Worm (Caenorhabditis elegans) whole organism, mixed stage, embryonic: ENCODE data around the gene C18E9.8.

Experiments used
- ces-1 ChIP-seq: fragments of 150-350 bp; optimal IDR thresholded peaks from 2 replicates; lab custom pipeline; 2014; ENCODE audit warnings: missing biosample characterization, missing genetic modification reagents, missing genetic modification characterization
- elt-1 ChIP-seq: sonication (generic microtip); optimal IDR thresholded peaks from 2 replicates; lab custom pipeline; 2017; ENCODE audit warnings: missing genetic modification characterization, mild to moderate bottlenecking, missing compliant biosample characterization, antibody characterized with exemption, moderate library complexity, borderline replicate concordance; ENCODE audit not compliant: insufficient read depth
- hlh-1 ChIP-seq: fragments of 150-350 bp; optimal IDR thresholded peaks from 2 replicates; lab custom pipeline; 2014; ENCODE audit warnings: missing biosample characterization, missing genetic modification reagents, missing genetic modification characterization
- lsy-2 ChIP-seq: fragments of 150-350 bp; optimal IDR thresholded peaks from 2 replicates; lab custom pipeline; 2014; ENCODE audit warnings: missing biosample characterization, missing genetic modification characterization
- mab-5 ChIP-seq: fragments of 150-350 bp; optimal IDR thresholded peaks from 2 replicates; lab custom pipeline; 2014; ENCODE audit warnings: missing biosample characterization, missing genetic modification characterization
- mls-2 ChIP-seq: sonication (generic microtip); optimal IDR thresholded peaks from 2 replicates; lab custom pipeline; 2016; ENCODE audit warnings: mild to moderate bottlenecking, missing genetic modification characterization, moderate library complexity, missing compliant biosample characterization
- nhr-12 ChIP-seq: fragments of 150-350 bp; optimal IDR thresholded peaks from 2 replicates; lab custom pipeline; 2014; ENCODE audit warnings: missing biosample characterization, missing genetic modification characterization
- nhr-28 ChIP-seq: fragments of 150-350 bp; optimal IDR thresholded peaks from 2 replicates; lab custom pipeline; 2014; ENCODE audit warnings: missing biosample characterization, missing genetic modification characterization
- pha-4 ChIP-seq: fragments of 150-350 bp; optimal IDR thresholded peaks from 2 replicates; lab custom pipeline; 2018; ENCODE audit warnings: missing biosample characterization, missing genetic modification reagents, missing genetic modification characterization
- sem-2 ChIP-seq: fragments of 200-800 bp; sonication (Bioruptor generic); optimal IDR thresholded peaks from 2 replicates; lab custom pipeline; 2018; ENCODE audit warnings: mild to moderate bottlenecking, missing genetic modification characterization, missing compliant biosample characterization
- snpc-4 ChIP-seq: fragments of 150-350 bp; optimal IDR thresholded peaks from 2 replicates; lab custom pipeline; 2014; ENCODE audit warnings: missing biosample characterization, missing genetic modification characterization
- unc-120 ChIP-seq: sonication (generic microtip); optimal IDR thresholded peaks from 2 replicates; lab custom pipeline; 2017; ENCODE audit warnings: missing genetic modification characterization, missing compliant biosample characterization; ENCODE audit not compliant: poor library complexity, severe bottlenecking
- unc-62 ChIP-seq: fragments of 150-350 bp; optimal IDR thresholded peaks from 2 replicates; lab custom pipeline; 2014; ENCODE audit warnings: missing biosample characterization, missing genetic modification reagents, missing genetic modification characterization
- ztf-11 ChIP-seq: fragments of 150-350 bp; optimal IDR thresholded peaks from 2 replicates; lab custom pipeline; 2014; ENCODE audit warnings: missing biosample characterization, missing genetic modification characterization

DNA sequence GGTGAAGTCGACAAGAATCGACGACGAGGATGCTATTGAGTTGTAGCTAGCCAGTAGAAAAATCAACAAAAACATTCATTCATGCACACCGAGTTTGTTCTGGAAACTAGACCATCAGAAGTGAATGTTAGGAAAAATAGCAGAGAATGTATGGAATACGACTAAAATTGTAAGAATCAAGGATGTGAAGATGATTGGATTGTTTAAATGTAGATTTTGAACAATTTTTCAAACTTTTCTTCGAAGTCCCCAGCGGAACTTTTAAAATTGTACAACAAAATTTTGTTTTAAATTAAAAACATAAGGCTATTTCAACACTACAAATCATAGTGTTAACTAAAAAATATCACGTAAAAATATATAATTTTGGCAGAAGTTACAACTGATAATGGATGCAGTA is 5.2 kb downstream of the C18E9.8 start, which contains the start of gene C18E9.7:
- TF ChIP-seq mls-2 (tag; lab: Kevin White, UChicago) = no peak
- TF ChIP-seq unc-62 (GFP tag; lab: Kevin White, UChicago) = no peak
- TF ChIP-seq ztf-11 = no peak
- no peak for TF ChIP-seq nhr-28 (tag; lab: Kevin White, UChicago)
- no peak for TF ChIP-seq elt-1 (tag; lab: Kevin White, UChicago)
- no peak for TF ChIP-seq sem-2 (GFP tag; lab: Kevin White, UChicago)
- TF ChIP-seq pha-4 (tag; lab: Kevin White, UChicago) = no peak
- no peak for TF ChIP-seq snpc-4
- TF ChIP-seq nhr-12 (tag; lab: Kevin White, UChicago) = no peak
- no peak for TF ChIP-seq mab-5 (tag; lab: Kevin White, UChicago)
- no peak for TF ChIP-seq hlh-1 (tag; lab: Kevin White, UChicago)
- no peak for TF ChIP-seq lsy-2 (tag; lab: Kevin White, UChicago)
- no peak for TF ChIP-seq ces-1 (GFP tag; lab: Kevin White, UChicago)
- no peak for TF ChIP-seq unc-120 (tag; lab: Kevin White, UChicago)
